Fruit fly (Drosophila melanogaster): Measurements from ENCODE around the gene Galphaf.

Galphaf gene

dm6 chr3L:16659959-16660870, 7.5 kb downstream of the Galphaf start (continued):
- TF ChIP-seq Tbp (GFP tag; optimal IDR thresholded peaks at IDR 0.05) (no peak), lov (optimal IDR thresholded peaks at IDR 0.05) (no peak), lov (GFP tag; IDR thresholded peaks at IDR 0.05) (peak; percentile 90; the same call in 2 of the 3 replicates), sim (GFP tag; IDR thresholded peaks at IDR 0.05) (peak; percentile 75), Myb (GFP tag; optimal IDR thresholded peaks at IDR 0.05) (peak; percentile 74), HLH4C (GFP tag; IDR thresholded peaks at IDR 0.05; ENCODE audit: partially characterized antibody) (no peak), CG17568 (GFP tag; optimal IDR thresholded peaks at IDR 0.05) (peak; percentile 94), ftz-f1 (GFP tag; optimal IDR thresholded peaks at IDR 0.05) (peak; percentile 54), oc (tag; optimal IDR thresholded peaks at IDR 0.05) (peak; percentile 93), Trl (optimal IDR thresholded peaks at IDR 0.05) (peak; percentile 71 to 76), Trl (GFP tag; optimal IDR thresholded peaks at IDR 0.05) (peak; percentile 86), Blimp-1 (GFP tag; optimal IDR thresholded peaks at IDR 0.05) (peak; percentile 96), lbe (GFP tag; optimal IDR thresholded peaks at IDR 0.05) (peak; percentile 78), Hmr (GFP tag; optimal IDR thresholded peaks at IDR 0.05) (peak; percentile 98), ssp (GFP tag; IDR thresholded peaks at IDR 0.05) (peak; percentile 89), CG6654 (GFP tag; optimal IDR thresholded peaks at IDR 0.05) (peak; percentile 92), bbx (GFP tag; IDR thresholded peaks at IDR 0.05; ENCODE audit: partially characterized antibody) (no peak; the same call in 1 of the 2 replicates), CG10654 (GFP tag; optimal IDR thresholded peaks at IDR 0.05) (peak; percentile 95), C15 (GFP tag; IDR thresholded peaks at IDR 0.05) (peak; percentile 90), ATbp (GFP tag; optimal IDR thresholded peaks at IDR 0.05) (peak; percentile 98), her (GFP tag; optimal IDR thresholded peaks at IDR 0.05) (peak; percentile 81), scrt (GFP tag; optimal IDR thresholded peaks at IDR 0.05) (peak; percentile 94), HmgD (GFP tag; optimal IDR thresholded peaks at IDR 0.05) (peak; percentile 47), Adf1 (GFP tag; IDR thresholded peaks at IDR 0.05) (peak; percentile 79), Antp (GFP tag; optimal IDR thresholded peaks at IDR 0.05) (peak; percentile 91), repo (GFP tag; optimal IDR thresholded peaks at IDR 0.05) (peak; percentile 90), CG15269 (tag; optimal IDR thresholded peaks at IDR 0.05) (peak; percentile 97), CG11560 (tag; IDR thresholded peaks at IDR 0.05) (peak; percentile 87), abd-A (tag; optimal IDR thresholded peaks at IDR 0.05) (peak; percentile 97), CG1647 (GFP tag; optimal IDR thresholded peaks at IDR 0.05) (peak; percentile 93), klu (GFP tag; IDR thresholded peaks at IDR 0.05) (peak; percentile 95), Lpt (GFP tag; optimal IDR thresholded peaks at IDR 0.05) (no peak), Fer3 (tag; optimal IDR thresholded peaks at IDR 0.05) (peak; percentile 95), CG13123 (GFP tag; optimal IDR thresholded peaks at IDR 0.05) (peak; percentile 88), bab2 (GFP tag; optimal IDR thresholded peaks at IDR 0.05) (peak; percentile 95), CG34376 (GFP tag; optimal IDR thresholded peaks at IDR 0.05) (peak; percentile 75), lola (GFP tag; optimal IDR thresholded peaks at IDR 0.05) (peak in 1 of 3 experiments; percentile 96), CG7372 (GFP tag; IDR thresholded peaks at IDR 0.05) (peak; percentile 94), Rfx (GFP tag; IDR thresholded peaks at IDR 0.05) (peak; percentile 94), Hr51 (GFP tag; optimal IDR thresholded peaks at IDR 0.05) (peak; percentile 92 to 97), CG4328 (GFP tag; optimal IDR thresholded peaks at IDR 0.05) (peak; percentile 95), Dip3 (GFP tag; optimal IDR thresholded peaks at IDR 0.05) (peak; percentile 88), Dref (GFP tag; IDR thresholded peaks at IDR 0.05) (no peak), CG15011 (GFP tag; optimal IDR thresholded peaks at IDR 0.05) (peak; percentile 96), BtbVII (GFP tag; optimal IDR thresholded peaks at IDR 0.05) (peak; percentile 98), CG10462 (GFP tag; optimal IDR thresholded peaks at IDR 0.05) (peak; percentile 91), CG12744 (GFP tag; optimal IDR thresholded peaks at IDR 0.05) (peak; percentile 82), pb (GFP tag; optimal IDR thresholded peaks at IDR 0.05) (peak; percentile 81), Kr (GFP tag; optimal IDR thresholded peaks at IDR 0.05) (peak; percentile 14)

Data from whole organism, embryonic.